Worm (Caenorhabditis elegans) whole organism, L2 larva: ENCODE results near the gene kqt-1.

Experiments used
- C34F6.9 ChIP-seq: fragments of 150-350 bp; optimal IDR thresholded peaks from 2 replicates; lab custom pipeline; 2014; ENCODE audit warnings: missing biosample characterization, missing genetic modification characterization
- F13H6.1 ChIP-seq: sonication (generic microtip); optimal IDR thresholded peaks from 2 replicates; lab custom pipeline; 2016; ENCODE audit warnings: missing genetic modification characterization, missing compliant biosample characterization
- ZK546.5 ChIP-seq: sonication (generic microtip); optimal IDR thresholded peaks from 2 replicates; lab custom pipeline; 2017; ENCODE audit warnings: missing biosample characterization, missing genetic modification characterization
- alr-1 ChIP-seq: fragments of 150-350 bp; optimal IDR thresholded peaks from 2 replicates; lab custom pipeline; 2014; ENCODE audit warnings: missing biosample characterization, missing genetic modification characterization
- aly-2 ChIP-seq: fragments of 150-350 bp; optimal IDR thresholded peaks from 2 replicates; lab custom pipeline; 2014; ENCODE audit warnings: missing biosample characterization, missing genetic modification characterization
- ama-1 ChIP-seq: fragments of 150-350 bp; optimal IDR thresholded peaks from 2 replicates; lab custom pipeline; 2018; ENCODE audit warnings: inconsistent platforms
- blmp-1 ChIP-seq: sonication (generic microtip); optimal IDR thresholded peaks from 2 replicates; lab custom pipeline; 2017; ENCODE audit warnings: missing genetic modification characterization, mild to moderate bottlenecking, missing compliant biosample characterization, antibody characterized with exemption, moderate library complexity; ENCODE audit not compliant: insufficient read depth
- ceh-16 ChIP-seq: fragments of 150-350 bp; optimal IDR thresholded peaks from 2 replicates; lab custom pipeline; 2014; ENCODE audit warnings: missing biosample characterization, missing genetic modification characterization
- ceh-82 ChIP-seq: fragments of 150-350 bp; optimal IDR thresholded peaks from 2 replicates; lab custom pipeline; 2014; ENCODE audit warnings: missing biosample characterization, missing genetic modification characterization
- crh-2 ChIP-seq: sonication (generic microtip); optimal IDR thresholded peaks from 2 replicates; lab custom pipeline; 2017; ENCODE audit warnings: missing biosample characterization, missing genetic modification characterization
- dmd-4 ChIP-seq: sonication (generic microtip); optimal IDR thresholded peaks from 2 replicates; lab custom pipeline; 2017; ENCODE audit warnings: missing biosample characterization, missing genetic modification characterization
- fos-1 ChIP-seq: fragments of 150-350 bp; optimal IDR thresholded peaks from 2 replicates; lab custom pipeline; 2014; ENCODE audit warnings: missing biosample characterization, missing genetic modification characterization
- lin-11 ChIP-seq: fragments of 150-350 bp; sonication (generic microtip); optimal IDR thresholded peaks from 2 replicates; lab custom pipeline; 2014; ENCODE audit warnings: missing biosample characterization, missing genetic modification characterization, inconsistent platforms, mixed read lengths
- mbf-1 ChIP-seq: sonication (generic microtip); optimal IDR thresholded peaks from 2 replicates; lab custom pipeline; 2017; ENCODE audit warnings: missing biosample characterization, missing genetic modification characterization
- nhr-11 ChIP-seq: fragments of 150-350 bp; optimal IDR thresholded peaks from 2 replicates; lab custom pipeline; 2014; ENCODE audit warnings: missing biosample characterization, missing genetic modification characterization
- nhr-12 ChIP-seq: fragments of 150-350 bp; optimal IDR thresholded peaks from 2 replicates; lab custom pipeline; 2014; ENCODE audit warnings: missing biosample characterization, missing genetic modification characterization
- nhr-129 ChIP-seq: fragments of 150-350 bp; optimal IDR thresholded peaks from 2 replicates; lab custom pipeline; 2014; ENCODE audit warnings: missing biosample characterization, missing genetic modification characterization
- nhr-21 ChIP-seq: fragments of 150-350 bp; optimal IDR thresholded peaks from 2 replicates; lab custom pipeline; 2014; ENCODE audit warnings: missing biosample characterization, missing genetic modification characterization
- nhr-23 ChIP-seq: fragments of 150-350 bp; optimal IDR thresholded peaks from 2 replicates; lab custom pipeline; 2014; ENCODE audit warnings: missing biosample characterization, missing genetic modification reagents, missing genetic modification characterization
- nhr-237 ChIP-seq: fragments of 150-350 bp; optimal IDR thresholded peaks from 2 replicates; lab custom pipeline; 2014; ENCODE audit warnings: missing biosample characterization, missing genetic modification characterization
- nhr-25 ChIP-seq: fragments of 150-350 bp; sonication (generic microtip); optimal IDR thresholded peaks from 3 replicates; lab custom pipeline; 2014; ENCODE audit warnings: missing biosample characterization, missing genetic modification characterization
- nhr-6 ChIP-seq: fragments of 150-350 bp; optimal IDR thresholded peaks from 2 replicates; lab custom pipeline; 2014; ENCODE audit warnings: missing biosample characterization, missing genetic modification characterization
- peb-1 ChIP-seq: fragments of 150-350 bp; optimal IDR thresholded peaks from 2 replicates; lab custom pipeline; 2014; ENCODE audit warnings: missing biosample characterization, missing genetic modification characterization
- skn-1 ChIP-seq: sonication (generic microtip); optimal IDR thresholded peaks from 2 replicates; lab custom pipeline; 2017; ENCODE audit warnings: missing biosample characterization, missing genetic modification characterization
- sma-9 ChIP-seq, 2 experiments: fragments of 150-350 bp in 1 of 2; sonication (generic microtip) in 1 of 2; optimal IDR thresholded peaks; 2 replicates each; lab custom pipeline; 2014 to 2016; ENCODE audit warnings: missing genetic modification characterization in 2 of 2, mild to moderate bottlenecking in 1 of 2, missing biosample characterization in 1 of 2, missing compliant biosample characterization in 1 of 2, missing genetic modification reagents in 1 of 2, moderate library complexity in 1 of 2
- unc-39 ChIP-seq: fragments of 150-350 bp; optimal IDR thresholded peaks from 2 replicates; lab custom pipeline; 2014; ENCODE audit warnings: missing biosample characterization, missing genetic modification characterization
- unc-55 ChIP-seq: fragments of 150-350 bp; sonication (generic microtip); optimal IDR thresholded peaks from 3 replicates; lab custom pipeline; 2014; ENCODE audit warnings: missing biosample characterization, missing genetic modification reagents, missing genetic modification characterization
- unc-62 ChIP-seq: fragments of 150-350 bp; optimal IDR thresholded peaks from 2 replicates; lab custom pipeline; 2014; ENCODE audit warnings: missing biosample characterization, missing genetic modification reagents, missing genetic modification characterization
- ztf-11 ChIP-seq: sonication (generic microtip); optimal IDR thresholded peaks from 2 replicates; lab custom pipeline; 2017; ENCODE audit warnings: missing biosample characterization, missing genetic modification characterization

Gene kqt-1

ce11 chrX:6646387-6647061 lies 27.7 kb downstream of the kqt-1 start:
- TF ChIP-seq fos-1 (tag; lab: Kevin White, UChicago) (peak; percentile 16), alr-1 (no peak), crh-2 (peak; percentile 12), sma-9 (GFP tag; optimal IDR thresholded peaks at IDR 0.05; lab: Kevin White, UChicago) (peak; percentile 53), sma-9 (tag; optimal IDR thresholded peaks at IDR 0.05; lab: Kevin White, UChicago) (no peak), peb-1 (tag; lab: Kevin White, UChicago) (no peak), C34F6.9 (tag; lab: Kevin White, UChicago) (no peak), ama-1 (lab: Kevin White, UChicago) (no peak), F13H6.1 (tag; lab: Kevin White, UChicago) (no peak), ceh-82 (tag; lab: Kevin White, UChicago) (no peak), dmd-4 (tag; lab: Kevin White, UChicago) (no peak), nhr-6 (tag; lab: Kevin White, UChicago) (no peak), unc-55 (no peak), nhr-11 (tag; lab: Kevin White, UChicago) (no peak), ztf-11 (tag; lab: Kevin White, UChicago) (no peak), nhr-12 (tag; lab: Kevin White, UChicago) (no peak)
- TF ChIP-seq, all 48 proteins: peak for 3

- TF ChIP-seq nhr-21 (tag; lab: Kevin White, UChicago) (peak; percentile 41), skn-1 (tag; lab: Kevin White, UChicago) (no peak), nhr-129 (tag; lab: Kevin White, UChicago) (peak; percentile 35), nhr-25 (tag; lab: Kevin White, UChicago) (peak; percentile 2), blmp-1 (tag; lab: Kevin White, UChicago) (peak; percentile 11)
Observed at ce11 chrX:6649573-6649972, 30.8 kb downstream of the kqt-1 start.

- TF ChIP-seq fos-1 (tag; lab: Kevin White, UChicago) (peak; percentile 70), nhr-129 (tag; lab: Kevin White, UChicago) (peak; percentile 36), nhr-237 (no peak), sma-9 (GFP tag; optimal IDR thresholded peaks at IDR 0.05; lab: Kevin White, UChicago) (peak; percentile 27), sma-9 (tag; optimal IDR thresholded peaks at IDR 0.05; lab: Kevin White, UChicago) (no peak), F13H6.1 (tag; lab: Kevin White, UChicago) (peak; percentile 57)
- TF ChIP-seq, all 48 proteins: peak for 4
Observed at ce11 chrX:6653173-6653572, 34.4 kb downstream of the kqt-1 start.

- TF ChIP-seq sma-9 (GFP tag; optimal IDR thresholded peaks at IDR 0.05; lab: Kevin White, UChicago), result no peak
- no peak for TF ChIP-seq sma-9 (tag; optimal IDR thresholded peaks at IDR 0.05; lab: Kevin White, UChicago)
- TF ChIP-seq lin-11 (tag; lab: Kevin White, UChicago), result no peak
- TF ChIP-seq nhr-6 (tag; lab: Kevin White, UChicago), result no peak
- peak; percentile 11 for TF ChIP-seq fos-1 (tag; lab: Kevin White, UChicago)
- TF ChIP-seq ZK546.5 (tag; lab: Kevin White, UChicago), result no peak
- TF ChIP-seq nhr-21 (tag; lab: Kevin White, UChicago), result no peak
- no peak for TF ChIP-seq nhr-11 (tag; lab: Kevin White, UChicago)
- no peak for TF ChIP-seq unc-55
Observed at ce11 chrX:6654139-6654538, 35.3 kb downstream of the kqt-1 start.

ce11 chrX:6655163-6655562 lies 36.4 kb downstream of the kqt-1 start, which contains the start of gene nhr-173:
Gene nhr-173, plus strand, starts transcription at chrX:6655528.
- TF ChIP-seq nhr-23 (tag; lab: Kevin White, UChicago), result no peak
- TF ChIP-seq mbf-1, result no peak
- peak; percentile 42 for TF ChIP-seq fos-1 (tag; lab: Kevin White, UChicago)

ce11 chrX:6656251-6656650 lies 37.4 kb downstream of the kqt-1 start:
- TF ChIP-seq unc-62 (GFP tag; lab: Kevin White, UChicago), result no peak
- TF ChIP-seq ceh-16 (tag; lab: Kevin White, UChicago), result no peak
- TF ChIP-seq aly-2 (tag; lab: Kevin White, UChicago), result no peak
- TF ChIP-seq C34F6.9 (tag; lab: Kevin White, UChicago), result no peak
- TF ChIP-seq nhr-25 (tag; lab: Kevin White, UChicago), result no peak
- no peak for TF ChIP-seq unc-39 (tag; lab: Kevin White, UChicago)
- no peak for TF ChIP-seq ceh-82 (tag; lab: Kevin White, UChicago)
- TF ChIP-seq alr-1, result no peak
